Worm (Caenorhabditis elegans) whole organism, young adult: Measurements from ENCODE around the gene wdr-54.

Source experiments
- B0035.1 ChIP-seq: sonication (generic microtip); optimal IDR thresholded peaks from 2 replicates; lab custom pipeline; 2016; ENCODE audit warnings: missing genetic modification characterization, mild to moderate bottlenecking, missing compliant biosample characterization, missing genotype, missing genetic modification reagents
- K11D2.4 ChIP-seq: fragments of 200-800 bp; sonication (Bioruptor generic); IDR thresholded peaks from 2 replicates; pipeline ENCODE4 v1.3.6; 2022; ENCODE audit warnings: missing genetic modification reagents, missing genetic modification characterization, missing compliant biosample characterization
- ama-1 ChIP-seq, 3 experiments: fragments of 150-350 bp in 1 of 3; sonication (generic microtip) in 2 of 3; optimal IDR thresholded peaks; 2 replicates each; lab custom pipeline; 2014 to 2018; ENCODE audit warnings: missing biosample characterization in 2 of 3, missing genetic modification characterization in 2 of 3, missing genetic modification reagents in 2 of 3
- attf-5 ChIP-seq: fragments of 200-800 bp; sonication (Bioruptor generic); optimal IDR thresholded peaks from 2 replicates; lab custom pipeline; 2018; ENCODE audit warnings: mild to moderate bottlenecking, missing genetic modification characterization, missing compliant biosample characterization
- cebp-2 ChIP-seq: fragments of 200-800 bp; sonication (Bioruptor generic); IDR thresholded peaks from 2 replicates; pipeline ENCODE4 v1.3.6; 2022; ENCODE audit warnings: missing genetic modification characterization, missing compliant biosample characterization
- chd-7 ChIP-seq: sonication (generic microtip); optimal IDR thresholded peaks from 2 replicates; lab custom pipeline; 2016; ENCODE audit warnings: mild to moderate bottlenecking, missing genetic modification characterization, moderate library complexity, missing compliant biosample characterization
- dpl-1 ChIP-seq: fragments of 150-350 bp; optimal IDR thresholded peaks from 2 replicates; lab custom pipeline; 2014; ENCODE audit warnings: missing biosample characterization, missing genetic modification reagents, missing genetic modification characterization
- egrh-3 ChIP-seq: fragments of 200-800 bp; sonication (Bioruptor generic); IDR thresholded peaks from 2 replicates; pipeline ENCODE4 v1.3.6; 2022; ENCODE audit warnings: missing genetic modification reagents, missing genetic modification characterization, missing compliant biosample characterization
- ekl-4 ChIP-seq: fragments of 200-800 bp; sonication (Bioruptor generic); IDR thresholded peaks from 2 replicates; pipeline ENCODE4 v1.3.6; 2022; ENCODE audit warnings: missing genetic modification reagents, missing genetic modification characterization, missing compliant biosample characterization
- mcd-1 ChIP-seq: fragments of 200-800 bp; sonication (Bioruptor generic); IDR thresholded peaks from 2 replicates; pipeline ENCODE4 v1.3.6; 2022; ENCODE audit warnings: missing genetic modification reagents, missing genetic modification characterization, missing compliant biosample characterization
- nfya-1 ChIP-seq: sonication (generic microtip); optimal IDR thresholded peaks from 2 replicates; lab custom pipeline; 2017; ENCODE audit warnings: antibody characterized with exemption, missing compliant biosample characterization, missing genetic modification characterization, borderline replicate concordance; ENCODE audit not compliant: insufficient read depth
- nfyb-1 ChIP-seq: fragments of 200-800 bp; sonication (Bioruptor generic); IDR thresholded peaks from 2 replicates; pipeline ENCODE4 v1.3.6; 2022; ENCODE audit warnings: missing genetic modification reagents, missing genetic modification characterization, missing compliant biosample characterization
- pha-4 ChIP-seq: fragments of 150-350 bp; sonication (generic microtip); optimal IDR thresholded peaks from 2 replicates; lab custom pipeline; 2014; ENCODE audit warnings: missing biosample characterization, missing genetic modification reagents, missing genetic modification characterization
- snpc-1.1 ChIP-seq: sonication (generic microtip); optimal IDR thresholded peaks from 2 replicates; lab custom pipeline; 2017; ENCODE audit warnings: missing genetic modification characterization, mild to moderate bottlenecking, missing compliant biosample characterization, antibody characterized with exemption, moderate library complexity, missing genotype, missing genetic modification reagents; ENCODE audit not compliant: insufficient read depth

ce11 chrX:859401-859800, 30.7 kb downstream of the wdr-54 start, which contains the start of gene F56F10.2:
- TF ChIP-seq chd-7 (tag; lab: Kevin White, UChicago) (no peak), egrh-3 (GFP tag; lab: Robert Waterston, UW) (no peak), pha-4 (tag; lab: Kevin White, UChicago) (no peak), nfya-1 (tag; lab: Kevin White, UChicago) (no peak), attf-5 (no peak), snpc-1.1 (no peak), ekl-4 (GFP tag; lab: Robert Waterston, UW) (no peak), K11D2.4 (no peak), dpl-1 (GFP tag; lab: Kevin White, UChicago) (no peak), cebp-2 (GFP tag; lab: Robert Waterston, UW) (no peak), ama-1 (optimal IDR thresholded peaks at IDR 0.05; lab: Kevin White, UChicago) (no peak), ama-1 (GFP tag; optimal IDR thresholded peaks at IDR 0.05; lab: Kevin White, UChicago) (no peak), nfyb-1 (GFP tag; lab: Robert Waterston, UW) (no peak), B0035.1 (tag; lab: Kevin White, UChicago) (no peak), mcd-1 (no peak)
